Fruit fly (Drosophila melanogaster) whole organism: ENCODE measurements around the gene Trmt61.

Source experiments
- CG8478 ChIP-seq: fragments of >200 bp; optimal IDR thresholded peaks from 2 replicates; lab custom pipeline; 2018; ENCODE audit warnings: inconsistent platforms
- Dll ChIP-seq: fragments of >200 bp; optimal IDR thresholded peaks from 2 replicates; lab custom pipeline; 2017
- EcR ChIP-seq, 2 experiments: fragments of >200 bp; optimal IDR thresholded peaks; 2 replicates each; lab custom pipeline; 2017; ENCODE audit warnings: missing biosample characterization in 2 of 2, missing genetic modification characterization in 2 of 2, missing genetic modification reagents in 2 of 2
- psq ChIP-seq: fragments of >200 bp; optimal IDR thresholded peaks from 2 replicates; lab custom pipeline; 2017
- usp ChIP-seq: fragments of >200 bp; optimal IDR thresholded peaks from 2 replicates; lab custom pipeline; 2017; ENCODE audit warnings: missing biosample characterization, missing genetic modification characterization, mixed read lengths

DNA sequence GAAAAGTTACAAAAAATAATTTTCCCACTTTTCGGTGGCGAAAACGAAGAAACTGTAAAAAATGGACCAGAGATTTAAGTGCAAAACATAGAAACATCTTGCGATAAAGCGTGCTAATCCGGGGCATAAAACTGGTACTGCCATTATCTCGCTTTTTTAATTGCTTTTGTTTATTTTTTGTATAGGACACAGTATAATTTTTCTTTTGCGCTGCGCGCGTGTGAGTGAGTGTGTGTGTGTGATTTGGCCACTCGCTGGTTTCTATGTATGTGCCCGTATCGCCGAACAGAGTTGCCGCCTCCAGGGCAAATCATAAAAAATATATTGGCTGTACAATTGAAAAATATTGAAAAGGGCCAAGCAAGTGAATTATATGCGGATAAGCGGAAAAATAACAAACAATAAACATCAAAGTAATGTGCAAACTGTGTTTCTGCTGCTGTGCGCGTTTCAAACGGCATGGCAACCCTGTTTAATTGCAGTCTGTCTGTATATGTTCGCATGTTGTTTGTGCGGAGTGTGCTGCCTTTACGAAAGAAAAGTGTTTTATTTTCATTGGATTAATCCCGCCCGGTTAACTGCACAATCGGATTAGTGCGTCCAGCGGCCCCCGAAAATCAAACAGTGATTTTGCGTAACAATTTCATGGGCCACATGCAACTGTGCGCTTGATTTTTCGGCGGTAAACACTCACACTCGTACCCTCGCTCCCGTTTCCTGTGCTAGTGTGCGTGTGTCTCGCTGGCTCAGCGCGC, 17.0 kb upstream of the Trmt61 start:
- TF ChIP-seq usp (GFP tag; lab: Kevin White, UChicago), result no peak
- no peak for TF ChIP-seq EcR (GFP tag; optimal IDR thresholded peaks at IDR 0.05; lab: Kevin White, UChicago)
- peak; percentile 69 for TF ChIP-seq CG8478 (lab: Kevin White, UChicago)
- no peak for TF ChIP-seq Dll (lab: Kevin White, UChicago)
- no peak for TF ChIP-seq psq (lab: Kevin White, UChicago)
